Fruit fly (Drosophila melanogaster) whole organism, wandering third instar larva: Measurements from ENCODE around the gene dUTPase.
A peak's percentile ranks its signal among the peaks of the same experiment; 100 is the strongest.

Experiments
- br ChIP-seq: fragments of 200-800 bp; sonication (Bioruptor generic); optimal IDR thresholded peaks from 2 replicates; lab custom pipeline; 2016; ENCODE audit warnings: missing biosample characterization, missing genetic modification characterization
- dsf ChIP-seq: sonication (Bioruptor generic); optimal IDR thresholded peaks from 2 replicates; lab custom pipeline; 2016; ENCODE audit warnings: missing biosample characterization, missing genetic modification characterization, borderline replicate concordance

DNA sequence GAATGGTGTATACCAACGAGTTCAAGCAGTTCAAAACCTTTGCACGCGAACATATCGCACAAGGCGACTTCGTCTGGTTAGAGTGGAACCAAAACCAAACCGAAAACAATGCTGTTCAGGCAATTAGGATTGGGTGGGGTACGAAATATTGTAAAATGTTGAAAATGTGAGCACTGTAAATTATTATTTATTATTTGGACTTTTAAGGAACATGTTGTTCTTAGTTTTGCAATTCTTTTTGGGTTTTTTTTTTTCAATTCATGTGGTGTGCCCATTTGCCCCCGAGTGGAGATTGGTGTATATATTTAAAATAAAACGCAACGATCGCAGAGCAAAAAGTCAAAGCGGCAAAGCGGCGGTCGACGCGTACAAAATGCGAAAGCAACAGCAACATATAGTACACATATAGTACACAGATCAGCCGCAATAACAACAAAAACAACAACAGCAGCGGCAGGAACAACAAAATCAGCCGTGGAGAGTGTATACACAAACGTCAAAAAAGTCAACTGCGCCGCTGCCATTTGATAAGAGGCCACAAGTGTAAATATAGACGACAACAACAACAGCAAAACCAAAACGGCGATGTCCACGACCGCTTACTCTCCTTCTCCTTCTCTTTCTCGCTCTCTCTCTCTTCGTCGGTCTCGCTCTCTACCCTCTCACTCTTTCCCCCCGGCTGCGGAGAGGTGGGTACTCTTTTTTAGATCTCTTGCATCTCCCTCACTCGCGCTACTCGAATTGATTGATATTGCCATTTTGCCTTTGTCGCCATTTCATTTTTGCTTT, 33.8 kb downstream of the dUTPase start:
- TF ChIP-seq br = peak; percentile 84
- TF ChIP-seq dsf (GFP tag; lab: Kevin White, UChicago) = no peak
